Fruit fly (Drosophila melanogaster) whole organism, embryonic: ENCODE results near the gene CG7715.
A peak's percentile ranks its signal among the peaks of the same experiment; 100 is the strongest.

ENCODE experiments used
- CG10267 ChIP-seq: fragments of 200-800 bp; sonication (Bioruptor generic); optimal IDR thresholded peaks from 2 replicates; lab custom pipeline; 2018; ENCODE audit warnings: missing biosample characterization, mild to moderate bottlenecking, missing genetic modification characterization, moderate library complexity
- CG12155 ChIP-seq: fragments of 200-800 bp; sonication (Bioruptor generic); optimal IDR thresholded peaks from 3 replicates; lab custom pipeline; 2016; ENCODE audit warnings: missing biosample characterization, missing genetic modification characterization
- CG12391 ChIP-seq: fragments of 200-800 bp; sonication (Bioruptor generic); optimal IDR thresholded peaks from 3 replicates; lab custom pipeline; 2018; ENCODE audit warnings: missing biosample characterization, mild to moderate bottlenecking, missing genetic modification characterization, moderate library complexity
- CG13775 ChIP-seq: fragments of 200-800 bp; sonication (Bioruptor generic); optimal IDR thresholded peaks from 3 replicates; lab custom pipeline; 2017; ENCODE audit warnings: missing biosample characterization, mild to moderate bottlenecking, missing genetic modification characterization
- CG14014 ChIP-seq: fragments of 200-800 bp; sonication (Bioruptor generic); IDR thresholded peaks from 2 replicates; pipeline ENCODE4 v1.3.6; 2022; ENCODE audit warnings: missing biosample characterization, missing genetic modification characterization
- CG14667 ChIP-seq: fragments of 200-800 bp; sonication (Bioruptor generic); IDR thresholded peaks from 2 replicates; pipeline ENCODE4 v1.3.6; 2022; ENCODE audit warnings: missing biosample characterization, missing genetic modification characterization
- CG14710 ChIP-seq: fragments of 200-800 bp; sonication (Bioruptor generic); optimal IDR thresholded peaks from 3 replicates; lab custom pipeline; 2019; ENCODE audit warnings: missing biosample characterization, mild to moderate bottlenecking, missing genetic modification characterization, moderate library complexity
- CG17328 ChIP-seq: fragments of 200-800 bp; sonication (Bioruptor generic); IDR thresholded peaks from 2 replicates; pipeline ENCODE4 v1.3.6; 2022; ENCODE audit warnings: missing biosample characterization, missing genetic modification characterization
- CG1832 ChIP-seq: fragments of 200-800 bp; sonication (Bioruptor generic); optimal IDR thresholded peaks from 2 replicates; lab custom pipeline; 2017; ENCODE audit warnings: missing biosample characterization, mild to moderate bottlenecking, missing genetic modification characterization, inconsistent platforms
- CG2712 ChIP-seq: fragments of 200-800 bp; optimal IDR thresholded peaks from 3 replicates; lab custom pipeline; 2019; ENCODE audit warnings: missing biosample characterization, mild to moderate bottlenecking, missing genetic modification characterization, moderate library complexity
- CG31388 ChIP-seq: fragments of 200-800 bp; sonication (Bioruptor generic); optimal IDR thresholded peaks from 2 replicates; lab custom pipeline; 2016; ENCODE audit warnings: missing biosample characterization, missing genetic modification characterization
- CG34224 ChIP-seq: fragments of 200-800 bp; sonication (Bioruptor generic); IDR thresholded peaks from 3 replicates; pipeline ENCODE4 v1.3.6; 2022; ENCODE audit warnings: missing biosample characterization, missing genetic modification characterization; ENCODE audit not compliant: partially characterized antibody
- CG3847 ChIP-seq: fragments of 200-800 bp; sonication (Bioruptor generic); IDR thresholded peaks from 2 replicates; pipeline ENCODE4 v1.3.6; 2022; ENCODE audit warnings: missing biosample characterization, missing genetic modification characterization
- CG6765 ChIP-seq: fragments of 200-800 bp; sonication (Bioruptor generic); optimal IDR thresholded peaks from 3 replicates; lab custom pipeline; 2017; ENCODE audit warnings: missing biosample characterization, mild to moderate bottlenecking, missing genetic modification characterization
- CG7357 ChIP-seq: fragments of 200-800 bp; sonication (Bioruptor generic); IDR thresholded peaks from 3 replicates; pipeline ENCODE4 v1.3.6; 2022; ENCODE audit warnings: missing biosample characterization, missing genetic modification characterization
- CG8359 ChIP-seq: fragments of 200-800 bp; sonication (Bioruptor generic); optimal IDR thresholded peaks from 2 replicates; lab custom pipeline; 2017; ENCODE audit warnings: missing biosample characterization, mild to moderate bottlenecking, missing genetic modification characterization, borderline replicate concordance
- CG8388 ChIP-seq: fragments of 200-800 bp; sonication (Bioruptor generic); optimal IDR thresholded peaks from 2 replicates; lab custom pipeline; 2019; ENCODE audit warnings: missing biosample characterization, mild to moderate bottlenecking, missing genetic modification characterization, moderate library complexity
- CG8924 ChIP-seq: fragments of 200-800 bp; optimal IDR thresholded peaks from 3 replicates; lab custom pipeline; 2019; ENCODE audit warnings: missing biosample characterization, mild to moderate bottlenecking, missing genetic modification characterization, moderate library complexity
- CG9437 ChIP-seq: fragments of 200-800 bp; sonication (Bioruptor generic); optimal IDR thresholded peaks from 2 replicates; lab custom pipeline; 2018; ENCODE audit warnings: missing biosample characterization, mild to moderate bottlenecking, missing genetic modification characterization
- CG9727 ChIP-seq: fragments of 200-800 bp; sonication (Bioruptor generic); optimal IDR thresholded peaks from 3 replicates; lab custom pipeline; 2017; ENCODE audit warnings: missing biosample characterization, mild to moderate bottlenecking, missing genetic modification characterization
- CoRest ChIP-seq: fragments of 200-800 bp; sonication (Bioruptor generic); optimal IDR thresholded peaks from 3 replicates; lab custom pipeline; 2018; ENCODE audit warnings: missing biosample characterization, mild to moderate bottlenecking, missing genetic modification characterization, moderate library complexity
- Fer3 ChIP-seq: fragments of 200-800 bp; sonication (Bioruptor generic); optimal IDR thresholded peaks from 2 replicates; lab custom pipeline; 2018; ENCODE audit warnings: missing biosample characterization, mild to moderate bottlenecking, missing genetic modification characterization, moderate library complexity
- Gug ChIP-seq: fragments of 200-800 bp; sonication (Bioruptor generic); IDR thresholded peaks from 4 replicates; pipeline ENCODE4 v1.3.6; 2022; ENCODE audit warnings: missing biosample characterization, missing genetic modification characterization
- HLHmδ ChIP-seq: fragments of 200-800 bp; sonication (Bioruptor generic); optimal IDR thresholded peaks from 2 replicates; lab custom pipeline; 2018; ENCODE audit warnings: missing biosample characterization, mild to moderate bottlenecking, missing genetic modification characterization, moderate library complexity
- Hey ChIP-seq: fragments of 200-800 bp; sonication (Bioruptor generic); optimal IDR thresholded peaks from 3 replicates; lab custom pipeline; 2018; ENCODE audit warnings: missing biosample characterization, mild to moderate bottlenecking, missing genetic modification characterization
- Lhr ChIP-seq: fragments of 200-800 bp; sonication (Bioruptor generic); optimal IDR thresholded peaks from 3 replicates; lab custom pipeline; 2017; ENCODE audit warnings: mild to moderate bottlenecking, missing biosample characterization, missing genetic modification reagents, missing genetic modification characterization
- Six4 ChIP-seq: fragments of 200-800 bp; sonication (Bioruptor generic); optimal IDR thresholded peaks from 2 replicates; lab custom pipeline; 2016; ENCODE audit warnings: missing biosample characterization, missing genetic modification characterization
- Sox100B ChIP-seq: fragments of 200-800 bp; sonication (Bioruptor generic); optimal IDR thresholded peaks from 3 replicates; lab custom pipeline; 2018; ENCODE audit warnings: missing biosample characterization, mild to moderate bottlenecking, missing genetic modification characterization
- Stat92E ChIP-seq, 3 experiments: fragments of >200 bp in 2 of 3; fragments of 200-800 bp in 1 of 3; sonication (Bioruptor generic) in 1 of 3; optimal IDR thresholded peaks; 2 replicates each; lab custom pipeline; 2017 to 2019; ENCODE audit warnings: missing biosample characterization in 3 of 3, missing genetic modification characterization in 3 of 3, mild to moderate bottlenecking in 1 of 3, moderate library complexity in 1 of 3
- Tbp ChIP-seq: fragments of >200 bp; optimal IDR thresholded peaks from 2 replicates; lab custom pipeline; 2018; ENCODE audit warnings: missing biosample characterization, missing genetic modification characterization
- bsh ChIP-seq, 2 experiments: fragments of 200-800 bp; sonication (Bioruptor generic); optimal IDR thresholded peaks; 2 replicates each; lab custom pipeline; 2017 to 2018; ENCODE audit warnings: mild to moderate bottlenecking in 2 of 2, missing biosample characterization in 2 of 2, missing genetic modification characterization in 2 of 2, moderate library complexity in 1 of 2
- btn ChIP-seq: fragments of 200-800 bp; sonication (Bioruptor generic); optimal IDR thresholded peaks from 2 replicates; lab custom pipeline; 2016; ENCODE audit warnings: missing biosample characterization, missing genetic modification characterization
- cad ChIP-seq: fragments of >200 bp; optimal IDR thresholded peaks from 2 replicates; lab custom pipeline; 2017; ENCODE audit warnings: missing biosample characterization, missing genetic modification characterization
- chinmo ChIP-seq: fragments of 200-800 bp; sonication (Bioruptor generic); IDR thresholded peaks from 4 replicates; pipeline ENCODE4 v1.3.6; 2022; ENCODE audit warnings: missing biosample characterization, missing genetic modification characterization; ENCODE audit not compliant: partially characterized antibody
- crol ChIP-seq: fragments of 200-800 bp; sonication (Bioruptor generic); IDR thresholded peaks from 2 replicates; pipeline ENCODE4 v1.3.6; 2022; ENCODE audit warnings: missing biosample characterization, missing genetic modification characterization
- dimm ChIP-seq: fragments of 200-800 bp; sonication (Bioruptor generic); IDR thresholded peaks from 2 replicates; pipeline ENCODE4 v1.3.6; 2022; ENCODE audit warnings: missing biosample characterization, missing genetic modification characterization
- dysf ChIP-seq: fragments of 200-800 bp; sonication (Bioruptor generic); IDR thresholded peaks from 3 replicates; pipeline ENCODE4 v1.3.6; 2022; ENCODE audit warnings: missing biosample characterization, missing genetic modification characterization
- fd64A ChIP-seq: fragments of 200-800 bp; sonication (Bioruptor generic); optimal IDR thresholded peaks from 3 replicates; lab custom pipeline; 2018; ENCODE audit warnings: missing biosample characterization, mild to moderate bottlenecking, missing genetic modification characterization
- gsb ChIP-seq: fragments of 200-800 bp; sonication (Bioruptor generic); IDR thresholded peaks from 2 replicates; pipeline ENCODE4 v1.3.6; 2022; ENCODE audit warnings: missing biosample characterization, missing genetic modification characterization
- jumu ChIP-seq: fragments of 200-800 bp; sonication (Bioruptor generic); optimal IDR thresholded peaks from 3 replicates; lab custom pipeline; 2016; ENCODE audit warnings: missing biosample characterization, missing genetic modification characterization
- lola ChIP-seq, 3 experiments: fragments of >200 bp in 2 of 3; fragments of 200-800 bp in 1 of 3; sonication (Bioruptor generic) in 1 of 3; optimal IDR thresholded peaks; 2 replicates each; lab custom pipeline; 2017 to 2019; ENCODE audit warnings: missing biosample characterization in 3 of 3, missing genetic modification characterization in 3 of 3, mild to moderate bottlenecking in 1 of 3, moderate library complexity in 1 of 3
- maf-S ChIP-seq: fragments of 200-800 bp; sonication (Bioruptor generic); optimal IDR thresholded peaks from 2 replicates; lab custom pipeline; 2016; ENCODE audit warnings: missing biosample characterization, missing genetic modification characterization
- run ChIP-seq: fragments of 200-800 bp; sonication (Bioruptor generic); optimal IDR thresholded peaks from 3 replicates; lab custom pipeline; 2018; ENCODE audit warnings: missing biosample characterization, mild to moderate bottlenecking, missing genetic modification characterization
- stc ChIP-seq: fragments of 200-800 bp; sonication (Bioruptor generic); IDR thresholded peaks from 2 replicates; pipeline ENCODE4 v1.3.6; 2022; ENCODE audit warnings: missing biosample characterization, missing genetic modification characterization
- stwl ChIP-seq: fragments of 200-800 bp; sonication (Bioruptor generic); optimal IDR thresholded peaks from 3 replicates; lab custom pipeline; 2018; ENCODE audit warnings: missing biosample characterization, mild to moderate bottlenecking, missing genetic modification characterization, moderate library complexity
- tgo ChIP-seq: fragments of 200-800 bp; sonication (Bioruptor generic); IDR thresholded peaks from 3 replicates; pipeline ENCODE4 v1.3.6; 2022; ENCODE audit warnings: missing biosample characterization, missing genetic modification characterization
- tll ChIP-seq, 2 experiments: fragments of 200-800 bp in 1 of 2; fragments of >200 bp in 1 of 2; sonication (Bioruptor generic) in 1 of 2; optimal IDR thresholded peaks; 2 replicates each; lab custom pipeline; 2017 to 2019; ENCODE audit warnings: missing biosample characterization in 2 of 2, missing genetic modification characterization in 2 of 2, mild to moderate bottlenecking in 1 of 2, moderate library complexity in 1 of 2
- toy ChIP-seq: fragments of 200-800 bp; sonication (Bioruptor generic); IDR thresholded peaks from 2 replicates; pipeline ENCODE4 v1.3.6; 2022; ENCODE audit warnings: missing biosample characterization, missing genetic modification characterization

The CG7715 gene

DNA sequence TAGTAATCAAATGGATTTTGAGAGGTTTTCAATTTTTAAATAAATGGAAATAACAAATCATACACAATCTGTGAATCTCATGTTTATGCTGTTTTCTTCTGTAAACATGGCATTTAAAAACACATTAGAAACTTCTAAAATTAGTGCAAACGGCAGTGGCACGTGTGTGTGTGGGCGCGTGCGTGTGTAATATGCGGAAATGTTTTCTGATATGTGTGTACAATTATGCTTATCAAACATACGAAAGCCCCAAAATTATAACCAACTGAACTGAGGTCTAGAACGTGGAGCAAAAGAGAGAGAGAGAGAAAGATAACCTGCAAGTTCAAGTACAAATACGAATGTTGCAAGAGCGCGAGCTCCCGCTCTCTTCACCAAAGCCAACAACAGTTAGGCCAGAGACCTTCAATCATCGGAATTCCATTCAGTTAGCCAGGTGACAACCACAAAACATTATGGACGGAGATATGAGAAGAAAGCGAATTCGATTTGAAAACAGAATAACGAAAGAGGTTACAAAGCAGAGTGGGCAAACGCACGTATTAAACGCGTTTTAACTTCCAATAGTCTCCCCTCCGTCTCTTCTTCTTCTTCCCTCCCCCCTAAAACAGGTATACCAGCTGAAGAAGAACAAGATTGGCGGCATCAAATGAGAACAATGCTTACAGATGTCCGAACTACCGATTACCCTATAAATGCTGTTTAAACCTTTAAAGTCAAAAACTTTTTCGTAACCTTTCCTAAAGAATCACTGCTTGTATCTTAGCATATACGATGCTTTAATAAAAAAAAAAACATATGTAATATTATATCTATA, 13.0 kb upstream of the CG7715 start (continued):
- peak; percentile 95 for TF ChIP-seq CG17328
- TF ChIP-seq CG34224 (GFP tag; lab: Robert Waterston, UW), result no peak
- peak; percentile 97 for TF ChIP-seq CG3847 (GFP tag; lab: Robert Waterston, UW)
- peak; percentile 97 for TF ChIP-seq CG2712
- peak; percentile 98 for TF ChIP-seq Fer3 (tag; lab: Kevin White, UChicago)
- peak; percentile 84 to 98 for TF ChIP-seq bsh (GFP tag; optimal IDR thresholded peaks at IDR 0.05; lab: Kevin White, UChicago)
- peak; percentile 98 for TF ChIP-seq CG8924 (tag; lab: Kevin White, UChicago)
- TF ChIP-seq CG12155 (GFP tag; lab: Kevin White, UChicago), result peak; percentile 94
- TF ChIP-seq tgo (GFP tag; lab: Robert Waterston, UW), result peak; percentile 97
- TF ChIP-seq CG1832 (GFP tag; lab: Kevin White, UChicago), result no peak
- TF ChIP-seq gsb, result peak; percentile 95
- peak; percentile 91 for TF ChIP-seq CG6765
- TF ChIP-seq crol (GFP tag; lab: Robert Waterston, UW), result peak; percentile 87
- no peak for TF ChIP-seq cad
- peak; percentile 90 for TF ChIP-seq CG7357 (GFP tag; lab: Robert Waterston, UW)
- peak; percentile 93 for TF ChIP-seq toy (GFP tag; lab: Robert Waterston, UW)
- peak; percentile 78 for TF ChIP-seq maf-S (GFP tag; lab: Kevin White, UChicago)
- peak; percentile 96 for TF ChIP-seq Sox100B (GFP tag; lab: Kevin White, UChicago)
- TF ChIP-seq CG10267 (tag; lab: Kevin White, UChicago), result peak; percentile 92
- TF ChIP-seq Gug (GFP tag; lab: Robert Waterston, UW), result peak; percentile 89
- TF ChIP-seq CG9437, result peak; percentile 91
- TF ChIP-seq jumu (GFP tag; lab: Kevin White, UChicago), result peak; percentile 66
- peak; percentile 94 for TF ChIP-seq CG31388
- peak in 1 of 3 experiments; percentile 78 for TF ChIP-seq Stat92E (GFP tag; optimal IDR thresholded peaks at IDR 0.05; lab: Kevin White, UChicago)
- TF ChIP-seq dysf, result peak; percentile 98
- peak; percentile 86 for TF ChIP-seq CG8359 (GFP tag; lab: Kevin White, UChicago)
- no peak for TF ChIP-seq tll (GFP tag; optimal IDR thresholded peaks at IDR 0.05; lab: Kevin White, UChicago)
- peak; percentile 96 for TF ChIP-seq CG14014 (GFP tag; lab: Robert Waterston, UW)
- peak in 1 of 3 experiments; percentile 93 for TF ChIP-seq lola (GFP tag; optimal IDR thresholded peaks at IDR 0.05; lab: Kevin White, UChicago)
- TF ChIP-seq stwl (tag; lab: Kevin White, UChicago), result peak; percentile 37
- peak; percentile 43 for TF ChIP-seq btn
- no peak for TF ChIP-seq HLHmδ (GFP tag; lab: Kevin White, UChicago)
- TF ChIP-seq Lhr (GFP tag; lab: Kevin White, UChicago), result peak; percentile 79
- TF ChIP-seq Tbp (GFP tag; lab: Kevin White, UChicago), result no peak
- peak; percentile 98 for TF ChIP-seq CoRest (tag; lab: Kevin White, UChicago)
- TF ChIP-seq dimm, result peak; percentile 78
- TF ChIP-seq CG9727 (GFP tag; lab: Kevin White, UChicago), result peak; percentile 96
- peak; percentile 96 for TF ChIP-seq Six4 (GFP tag; lab: Kevin White, UChicago)
- TF ChIP-seq CG8388 (GFP tag; lab: Kevin White, UChicago), result peak; percentile 94
- TF ChIP-seq CG14710 (tag; lab: Kevin White, UChicago), result peak; percentile 95
- TF ChIP-seq CG14667, result peak; percentile 95
- TF ChIP-seq chinmo (GFP tag; lab: Robert Waterston, UW), result 0 out of 4 replicates have a peak, but pooled peaks have one; percentile 50
- TF ChIP-seq run (tag; lab: Kevin White, UChicago), result peak; percentile 80
- peak; percentile 94 for TF ChIP-seq stc (GFP tag; lab: Robert Waterston, UW)
- peak; percentile 97 for TF ChIP-seq CG12391 (tag; lab: Kevin White, UChicago)
- TF ChIP-seq CG13775 (GFP tag; lab: Kevin White, UChicago), result peak; percentile 95
- TF ChIP-seq Hey (tag; lab: Kevin White, UChicago), result no peak
- TF ChIP-seq fd64A (GFP tag; lab: Kevin White, UChicago), result peak; percentile 94
